Worm (Caenorhabditis elegans) whole organism, mixed stage, embryonic: ENCODE results near the gene ptb-1.

ENCODE experiments used
- M03D4.4 ChIP-seq: sonication (generic microtip); optimal IDR thresholded peaks from 2 replicates; lab custom pipeline; 2017; ENCODE audit warnings: mild to moderate bottlenecking, missing genetic modification characterization, missing compliant biosample characterization
- ceh-39 ChIP-seq: fragments of 150-350 bp; optimal IDR thresholded peaks from 2 replicates; lab custom pipeline; 2014; ENCODE audit warnings: missing biosample characterization, missing genetic modification characterization
- ceh-43 ChIP-seq: fragments of 200-800 bp; sonication (Bioruptor generic); optimal IDR thresholded peaks from 2 replicates; lab custom pipeline; 2018; ENCODE audit warnings: mild to moderate bottlenecking, missing genetic modification characterization, moderate library complexity, missing compliant biosample characterization
- ceh-83 ChIP-seq: fragments of 200-800 bp; sonication (Bioruptor generic); optimal IDR thresholded peaks from 2 replicates; lab custom pipeline; 2018; ENCODE audit warnings: mild to moderate bottlenecking, missing genetic modification characterization, missing compliant biosample characterization
- ces-1 ChIP-seq: fragments of 150-350 bp; optimal IDR thresholded peaks from 2 replicates; lab custom pipeline; 2014; ENCODE audit warnings: missing biosample characterization, missing genetic modification reagents, missing genetic modification characterization
- cnd-1 ChIP-seq: fragments of 200-800 bp; sonication (Bioruptor generic); optimal IDR thresholded peaks from 2 replicates; lab custom pipeline; 2018; ENCODE audit warnings: mild to moderate bottlenecking, missing genetic modification characterization, missing compliant biosample characterization
- drap-1 ChIP-seq: fragments of 200-800 bp; sonication (Bioruptor generic); optimal IDR thresholded peaks from 3 replicates; lab custom pipeline; 2018; ENCODE audit warnings: mild to moderate bottlenecking, missing genetic modification characterization, missing compliant biosample characterization
- elt-1 ChIP-seq: sonication (generic microtip); optimal IDR thresholded peaks from 2 replicates; lab custom pipeline; 2017; ENCODE audit warnings: missing genetic modification characterization, mild to moderate bottlenecking, missing compliant biosample characterization, antibody characterized with exemption, moderate library complexity, borderline replicate concordance; ENCODE audit not compliant: insufficient read depth
- elt-3 ChIP-seq: fragments of 150-350 bp; optimal IDR thresholded peaks from 2 replicates; lab custom pipeline; 2014; ENCODE audit warnings: missing biosample characterization, missing genetic modification characterization
- flh-1 ChIP-seq: fragments of 200-800 bp; sonication (Bioruptor generic); optimal IDR thresholded peaks from 2 replicates; lab custom pipeline; 2018; ENCODE audit warnings: mild to moderate bottlenecking, missing genetic modification characterization, moderate library complexity, missing compliant biosample characterization
- ham-2 ChIP-seq: fragments of 200-800 bp; sonication (Bioruptor generic); optimal IDR thresholded peaks from 2 replicates; lab custom pipeline; 2018; ENCODE audit warnings: mild to moderate bottlenecking, missing genetic modification characterization, missing compliant biosample characterization
- hlh-1 ChIP-seq: fragments of 150-350 bp; optimal IDR thresholded peaks from 2 replicates; lab custom pipeline; 2014; ENCODE audit warnings: missing biosample characterization, missing genetic modification reagents, missing genetic modification characterization
- lin-13 ChIP-seq: fragments of 150-350 bp; optimal IDR thresholded peaks from 2 replicates; lab custom pipeline; 2014; ENCODE audit warnings: missing biosample characterization, missing genetic modification characterization
- lin-32 ChIP-seq: fragments of 200-800 bp; sonication (Bioruptor generic); optimal IDR thresholded peaks from 2 replicates; lab custom pipeline; 2018; ENCODE audit warnings: mild to moderate bottlenecking, missing genetic modification characterization, missing compliant biosample characterization
- lsy-2 ChIP-seq: fragments of 150-350 bp; optimal IDR thresholded peaks from 2 replicates; lab custom pipeline; 2014; ENCODE audit warnings: missing biosample characterization, missing genetic modification characterization
- mab-5 ChIP-seq: fragments of 150-350 bp; optimal IDR thresholded peaks from 2 replicates; lab custom pipeline; 2014; ENCODE audit warnings: missing biosample characterization, missing genetic modification characterization
- mep-1 ChIP-seq: fragments of 150-350 bp; optimal IDR thresholded peaks from 2 replicates; lab custom pipeline; 2017; ENCODE audit warnings: missing biosample characterization, missing genetic modification reagents, missing genetic modification characterization, inconsistent platforms
- mls-2 ChIP-seq: sonication (generic microtip); optimal IDR thresholded peaks from 2 replicates; lab custom pipeline; 2016; ENCODE audit warnings: mild to moderate bottlenecking, missing genetic modification characterization, moderate library complexity, missing compliant biosample characterization
- nhr-12 ChIP-seq: fragments of 150-350 bp; optimal IDR thresholded peaks from 2 replicates; lab custom pipeline; 2014; ENCODE audit warnings: missing biosample characterization, missing genetic modification characterization
- nhr-2 ChIP-seq: fragments of 150-350 bp; optimal IDR thresholded peaks from 2 replicates; lab custom pipeline; 2014; ENCODE audit warnings: missing biosample characterization, missing genetic modification characterization
- nhr-237 ChIP-seq: fragments of 150-350 bp; optimal IDR thresholded peaks from 2 replicates; lab custom pipeline; 2014; ENCODE audit warnings: missing biosample characterization, missing genetic modification characterization
- nhr-28 ChIP-seq: fragments of 150-350 bp; optimal IDR thresholded peaks from 2 replicates; lab custom pipeline; 2014; ENCODE audit warnings: missing biosample characterization, missing genetic modification characterization
- nhr-76 ChIP-seq: sonication (generic microtip); optimal IDR thresholded peaks from 2 replicates; lab custom pipeline; 2017; ENCODE audit warnings: missing biosample characterization, missing genetic modification characterization
- pha-4 ChIP-seq: fragments of 150-350 bp; optimal IDR thresholded peaks from 2 replicates; lab custom pipeline; 2018; ENCODE audit warnings: missing biosample characterization, missing genetic modification reagents, missing genetic modification characterization
- snpc-4 ChIP-seq: fragments of 150-350 bp; optimal IDR thresholded peaks from 2 replicates; lab custom pipeline; 2014; ENCODE audit warnings: missing biosample characterization, missing genetic modification characterization
- sptf-1 ChIP-seq: sonication (generic microtip); optimal IDR thresholded peaks from 2 replicates; lab custom pipeline; 2017; ENCODE audit warnings: mild to moderate bottlenecking, missing genetic modification characterization, moderate library complexity, missing compliant biosample characterization
- tbx-8 ChIP-seq: fragments of 200-800 bp; sonication (Bioruptor generic); optimal IDR thresholded peaks from 2 replicates; lab custom pipeline; 2018; ENCODE audit warnings: mild to moderate bottlenecking, missing genetic modification characterization, moderate library complexity, missing compliant biosample characterization
- unc-120 ChIP-seq: sonication (generic microtip); optimal IDR thresholded peaks from 2 replicates; lab custom pipeline; 2017; ENCODE audit warnings: missing genetic modification characterization, missing compliant biosample characterization; ENCODE audit not compliant: poor library complexity, severe bottlenecking
- unc-39 ChIP-seq: fragments of 150-350 bp; optimal IDR thresholded peaks from 2 replicates; lab custom pipeline; 2014; ENCODE audit warnings: missing biosample characterization, missing genetic modification characterization
- unc-62 ChIP-seq: fragments of 150-350 bp; optimal IDR thresholded peaks from 2 replicates; lab custom pipeline; 2014; ENCODE audit warnings: missing biosample characterization, missing genetic modification reagents, missing genetic modification characterization
- zip-8 ChIP-seq: fragments of 150-350 bp; optimal IDR thresholded peaks from 2 replicates; lab custom pipeline; 2014; ENCODE audit warnings: missing biosample characterization, missing genetic modification characterization
- ztf-11 ChIP-seq: fragments of 150-350 bp; optimal IDR thresholded peaks from 2 replicates; lab custom pipeline; 2014; ENCODE audit warnings: missing biosample characterization, missing genetic modification characterization

ptb-1 gene

ce11 chrII:10675302-10675701, at the start of gene ptb-1:
TSS of gene ptb-1 (plus strand) at chrII:10675602.
- no peak for TF ChIP-seq nhr-28 (tag; lab: Kevin White, UChicago)
- no peak for TF ChIP-seq pha-4 (tag; lab: Kevin White, UChicago)
- TF ChIP-seq ces-1 (GFP tag; lab: Kevin White, UChicago), result no peak
- TF ChIP-seq mab-5 (tag; lab: Kevin White, UChicago), result no peak
- no peak for TF ChIP-seq tbx-8
- TF ChIP-seq unc-39 (tag; lab: Kevin White, UChicago), result no peak
- TF ChIP-seq ceh-39 (tag; lab: Kevin White, UChicago), result no peak
- no peak for TF ChIP-seq lsy-2 (tag; lab: Kevin White, UChicago)
- TF ChIP-seq elt-3, result no peak
- TF ChIP-seq elt-1 (tag; lab: Kevin White, UChicago), result no peak
- TF ChIP-seq sptf-1 (tag; lab: Kevin White, UChicago), result no peak

ce11 chrII:10627086-10627485, 48.3 kb upstream of the ptb-1 start:
- TF ChIP-seq pha-4 (tag; lab: Kevin White, UChicago) (no peak), unc-62 (no peak), ces-1 (GFP tag; lab: Kevin White, UChicago) (no peak), elt-3 (no peak), zip-8 (tag; lab: Kevin White, UChicago) (no peak), unc-120 (tag; lab: Kevin White, UChicago) (no peak), ceh-39 (tag; lab: Kevin White, UChicago) (no peak), lin-13 (tag; lab: Kevin White, UChicago) (no peak), ztf-11 (no peak), ceh-43 (GFP tag; lab: Kevin White, UChicago) (no peak), mls-2 (tag; lab: Kevin White, UChicago) (no peak), nhr-76 (tag; lab: Kevin White, UChicago) (no peak), ham-2 (GFP tag; lab: Kevin White, UChicago) (no peak), drap-1 (no peak), tbx-8 (no peak), nhr-12 (tag; lab: Kevin White, UChicago) (no peak), cnd-1 (tag; lab: Kevin White, UChicago) (no peak), lin-32 (GFP tag; lab: Kevin White, UChicago) (no peak), M03D4.4 (tag; lab: Kevin White, UChicago) (no peak), nhr-28 (tag; lab: Kevin White, UChicago) (no peak)

ce11 chrII:10627963-10628362, 47.4 kb upstream of the ptb-1 start, which contains the start of gene M28.8:
TSS of gene M28.8 (plus strand) at chrII:10628263.
- TF ChIP-seq nhr-12 (tag; lab: Kevin White, UChicago) (no peak), unc-120 (tag; lab: Kevin White, UChicago) (no peak), drap-1 (no peak), snpc-4 (tag; lab: Kevin White, UChicago) (no peak), lin-32 (GFP tag; lab: Kevin White, UChicago) (no peak), nhr-28 (tag; lab: Kevin White, UChicago) (no peak), elt-3 (no peak), hlh-1 (tag; lab: Kevin White, UChicago) (no peak), pha-4 (tag; lab: Kevin White, UChicago) (no peak), unc-39 (tag; lab: Kevin White, UChicago) (no peak), lin-13 (tag; lab: Kevin White, UChicago) (no peak), unc-62 (no peak), tbx-8 (no peak), ceh-83 (GFP tag; lab: Kevin White, UChicago) (no peak), flh-1 (GFP tag; lab: Kevin White, UChicago) (no peak), mep-1 (tag; lab: Kevin White, UChicago) (no peak), nhr-2 (tag; lab: Kevin White, UChicago) (no peak), ces-1 (GFP tag; lab: Kevin White, UChicago) (no peak), nhr-237 (tag; lab: Kevin White, UChicago) (no peak)

- TF ChIP-seq ces-1 (GFP tag; lab: Kevin White, UChicago), result no peak
These were observed 44.5 kb upstream of the ptb-1 start for ce11 chrII:10630944-10631343.

- no peak for TF ChIP-seq elt-3
- TF ChIP-seq nhr-76 (tag; lab: Kevin White, UChicago), result no peak
- TF ChIP-seq tbx-8, result no peak
- TF ChIP-seq lin-13 (tag; lab: Kevin White, UChicago), result no peak
- no peak for TF ChIP-seq nhr-237 (tag; lab: Kevin White, UChicago)
These were observed 36.3 kb upstream of the ptb-1 start, which contains the start of gene M28.9 for ce11 chrII:10639110-10639509. TSS of gene M28.9 (plus strand) at chrII:10639410.
